Fruit fly (Drosophila melanogaster) whole organism, wandering third instar larva: Measurements from ENCODE around the gene COX4.

ENCODE experiments used
- Abd-B ChIP-seq: fragments of >200 bp; optimal IDR thresholded peaks from 2 replicates; lab custom pipeline; 2017; ENCODE audit warnings: missing biosample characterization, missing genetic modification characterization
- CG32264 ChIP-seq: fragments of 200-800 bp; sonication (Bioruptor generic); optimal IDR thresholded peaks from 2 replicates; lab custom pipeline; 2016; ENCODE audit warnings: missing biosample characterization, missing genetic modification characterization
- CG9705 ChIP-seq: fragments of 200-800 bp; sonication (Bioruptor generic); optimal IDR thresholded peaks from 2 replicates; lab custom pipeline; 2018; ENCODE audit warnings: missing biosample characterization, mild to moderate bottlenecking, missing genetic modification characterization
- Dfd ChIP-seq: fragments of >200 bp; optimal IDR thresholded peaks from 2 replicates; lab custom pipeline; 2017; ENCODE audit warnings: missing biosample characterization, missing genetic modification characterization
- Jra ChIP-seq: sonication (Bioruptor generic); optimal IDR thresholded peaks from 2 replicates; lab custom pipeline; 2016; ENCODE audit warnings: missing biosample characterization, missing genetic modification characterization
- OdsH ChIP-seq: fragments of 200-800 bp; sonication (Bioruptor generic); optimal IDR thresholded peaks from 2 replicates; lab custom pipeline; 2016; ENCODE audit warnings: missing biosample characterization, mild to moderate bottlenecking, missing genetic modification characterization
- Sp1 ChIP-seq: fragments of 200-800 bp; sonication (Bioruptor generic); optimal IDR thresholded peaks from 3 replicates; lab custom pipeline; 2019; ENCODE audit warnings: missing biosample characterization, mild to moderate bottlenecking, missing genetic modification characterization, moderate library complexity
- brk ChIP-seq: fragments of 200-800 bp; sonication (Bioruptor generic); optimal IDR thresholded peaks from 2 replicates; lab custom pipeline; 2016; ENCODE audit warnings: missing biosample characterization, mild to moderate bottlenecking, missing genetic modification characterization
- fru ChIP-seq: fragments of 200-800 bp; sonication (Bioruptor generic); optimal IDR thresholded peaks from 3 replicates; lab custom pipeline; 2016; ENCODE audit warnings: missing biosample characterization, mild to moderate bottlenecking, missing genetic modification characterization
- h ChIP-seq: fragments of 200-800 bp; sonication (Bioruptor generic); optimal IDR thresholded peaks from 3 replicates; lab custom pipeline; 2016; ENCODE audit warnings: missing biosample characterization, mild to moderate bottlenecking, missing genetic modification characterization
- lola ChIP-seq: fragments of >200 bp; optimal IDR thresholded peaks from 2 replicates; lab custom pipeline; 2017; ENCODE audit warnings: missing biosample characterization, missing genetic modification characterization
- rgr ChIP-seq: fragments of 200-800 bp; sonication (Bioruptor generic); optimal IDR thresholded peaks from 3 replicates; lab custom pipeline; 2016; ENCODE audit warnings: missing biosample characterization, mild to moderate bottlenecking, missing genetic modification characterization
- sage ChIP-seq: fragments of 200-800 bp; sonication (Bioruptor generic); optimal IDR thresholded peaks from 2 replicates; lab custom pipeline; 2016; ENCODE audit warnings: missing biosample characterization, mild to moderate bottlenecking, missing genetic modification characterization
- usp ChIP-seq: fragments of >200 bp; optimal IDR thresholded peaks from 2 replicates; lab custom pipeline; 2017; ENCODE audit warnings: missing biosample characterization, missing genetic modification characterization

DNA sequence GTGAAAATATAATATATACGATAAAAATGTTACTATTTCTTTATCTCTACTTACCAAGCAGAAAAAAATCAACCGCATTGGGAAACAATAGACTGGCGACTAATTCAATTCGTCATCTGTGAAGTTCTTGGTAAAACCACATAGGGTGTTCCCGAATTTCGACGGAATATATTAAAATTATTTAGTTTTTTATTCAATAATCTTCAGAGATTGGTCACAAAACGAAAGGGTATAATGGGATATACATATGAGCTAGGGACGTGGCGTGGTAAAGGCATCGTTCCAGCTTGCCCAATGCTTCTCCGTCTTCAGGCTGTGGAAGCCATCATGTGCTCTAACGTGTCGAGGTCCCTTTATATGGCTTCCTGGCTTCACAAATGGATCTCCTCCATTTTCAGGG, 3.1 kb downstream of the COX4 start, which contains the start of gene CG42866:
- no peak for TF ChIP-seq OdsH (GFP tag; lab: Kevin White, UChicago)
- no peak for TF ChIP-seq sage
- TF ChIP-seq fru (GFP tag; lab: Kevin White, UChicago), result no peak
- TF ChIP-seq Abd-B (GFP tag; lab: Kevin White, UChicago), result no peak
- TF ChIP-seq rgr, result no peak
- TF ChIP-seq Jra, result no peak
- no peak for TF ChIP-seq h (GFP tag; lab: Kevin White, UChicago)
- no peak for TF ChIP-seq Dfd (GFP tag; lab: Kevin White, UChicago)
- no peak for TF ChIP-seq CG9705 (GFP tag; lab: Kevin White, UChicago)
- no peak for TF ChIP-seq CG32264
- no peak for TF ChIP-seq usp (GFP tag; lab: Kevin White, UChicago)
- TF ChIP-seq Sp1 (GFP tag; lab: Kevin White, UChicago), result no peak
- no peak for TF ChIP-seq lola
- TF ChIP-seq brk (GFP tag; lab: Kevin White, UChicago), result no peak
